Fruit fly (Drosophila melanogaster) whole organism, embryonic: Measurements from ENCODE around the gene CG13359.

Source experiments
- Atf3 ChIP-seq: fragments of 200-800 bp; sonication (Bioruptor generic); optimal IDR thresholded peaks from 3 replicates; lab custom pipeline; 2016; ENCODE audit warnings: missing biosample characterization, missing genetic modification characterization
- CG10267 ChIP-seq: fragments of 200-800 bp; sonication (Bioruptor generic); optimal IDR thresholded peaks from 2 replicates; lab custom pipeline; 2018; ENCODE audit warnings: missing biosample characterization, mild to moderate bottlenecking, missing genetic modification characterization, moderate library complexity
- CG10366 ChIP-seq: fragments of 200-800 bp; sonication (Bioruptor generic); IDR thresholded peaks from 2 replicates; pipeline ENCODE4 v1.3.6; 2022; ENCODE audit warnings: missing biosample characterization, missing genetic modification characterization
- CG10462 ChIP-seq: fragments of 200-800 bp; sonication (Bioruptor generic); optimal IDR thresholded peaks from 2 replicates; lab custom pipeline; 2016; ENCODE audit warnings: missing biosample characterization, missing genetic modification characterization
- CG12236 ChIP-seq: fragments of 200-800 bp; sonication (Bioruptor generic); optimal IDR thresholded peaks from 2 replicates; lab custom pipeline; 2016; ENCODE audit warnings: missing biosample characterization, missing genetic modification characterization
- CG1233 ChIP-seq: fragments of 200-800 bp; sonication (Bioruptor generic); optimal IDR thresholded peaks from 4 replicates; lab custom pipeline; 2018; ENCODE audit warnings: missing biosample characterization, mild to moderate bottlenecking, missing genetic modification characterization
- CG14441 ChIP-seq: fragments of 200-800 bp; sonication (Bioruptor generic); IDR thresholded peaks from 2 replicates; pipeline ENCODE4 v1.3.6; 2022; ENCODE audit warnings: missing biosample characterization, missing genetic modification characterization
- CG14710 ChIP-seq: fragments of 200-800 bp; sonication (Bioruptor generic); optimal IDR thresholded peaks from 3 replicates; lab custom pipeline; 2019; ENCODE audit warnings: missing biosample characterization, mild to moderate bottlenecking, missing genetic modification characterization, moderate library complexity
- CG17361 ChIP-seq: fragments of 200-800 bp; sonication (Bioruptor generic); IDR thresholded peaks from 3 replicates; pipeline ENCODE4 v1.3.6; 2022; ENCODE audit warnings: missing biosample characterization, missing genetic modification characterization
- CG17568 ChIP-seq: fragments of 200-800 bp; sonication (Bioruptor generic); optimal IDR thresholded peaks from 2 replicates; lab custom pipeline; 2018; ENCODE audit warnings: missing biosample characterization, mild to moderate bottlenecking, missing genetic modification characterization, moderate library complexity
- CG18599 ChIP-seq: fragments of 200-800 bp; sonication (Bioruptor generic); optimal IDR thresholded peaks from 3 replicates; lab custom pipeline; 2017; ENCODE audit warnings: missing biosample characterization, missing genetic modification characterization, mild to moderate bottlenecking, moderate library complexity, missing genetic modification reagents
- CG3726 ChIP-seq: fragments of 200-800 bp; sonication (Bioruptor generic); IDR thresholded peaks from 3 replicates; pipeline ENCODE4, ENCODE4 v1.3.6; 2022; ENCODE audit warnings: missing biosample characterization, missing genetic modification characterization
- CG4730 ChIP-seq: fragments of 200-800 bp; sonication (Bioruptor generic); IDR thresholded peaks from 2 replicates; pipeline ENCODE4 v1.3.6; 2022; ENCODE audit warnings: missing biosample characterization, missing genetic modification characterization
- CG6765 ChIP-seq: fragments of 200-800 bp; sonication (Bioruptor generic); optimal IDR thresholded peaks from 3 replicates; lab custom pipeline; 2017; ENCODE audit warnings: missing biosample characterization, mild to moderate bottlenecking, missing genetic modification characterization
- CG7745 ChIP-seq: fragments of 200-800 bp; sonication (Bioruptor generic); optimal IDR thresholded peaks from 2 replicates; lab custom pipeline; 2018; ENCODE audit warnings: missing biosample characterization, mild to moderate bottlenecking, missing genetic modification characterization, moderate library complexity
- CG8478 ChIP-seq: fragments of >200 bp; optimal IDR thresholded peaks from 2 replicates; lab custom pipeline; 2018
- CG9797 ChIP-seq: fragments of 200-800 bp; sonication (Bioruptor generic); optimal IDR thresholded peaks from 3 replicates; lab custom pipeline; 2018; ENCODE audit warnings: missing biosample characterization, mild to moderate bottlenecking, missing genetic modification characterization
- CHES-1-like ChIP-seq: fragments of 200-800 bp; sonication (Bioruptor generic); optimal IDR thresholded peaks from 2 replicates; lab custom pipeline; 2016; ENCODE audit warnings: missing biosample characterization, missing genetic modification characterization
- CrebB ChIP-seq: fragments of 200-800 bp; sonication (Bioruptor generic); optimal IDR thresholded peaks from 3 replicates; lab custom pipeline; 2018; ENCODE audit warnings: missing biosample characterization, mild to moderate bottlenecking, missing genetic modification characterization
- Dll ChIP-seq: fragments of 200-800 bp; sonication (Bioruptor generic); IDR thresholded peaks from 4 replicates; pipeline ENCODE4 v1.3.6; 2022; ENCODE audit warnings: missing biosample characterization, missing genetic modification characterization; ENCODE audit not compliant: partially characterized antibody
- Dp ChIP-seq: fragments of 200-800 bp; sonication (Bioruptor generic); optimal IDR thresholded peaks from 2 replicates; lab custom pipeline; 2018; ENCODE audit warnings: missing biosample characterization, mild to moderate bottlenecking, missing genetic modification characterization, moderate library complexity
- Gug ChIP-seq: fragments of 200-800 bp; sonication (Bioruptor generic); IDR thresholded peaks from 4 replicates; pipeline ENCODE4 v1.3.6; 2022; ENCODE audit warnings: missing biosample characterization, missing genetic modification characterization
- MBD-R2 ChIP-seq: fragments of 200-800 bp; sonication (Bioruptor generic); IDR thresholded peaks from 2 replicates; pipeline ENCODE4 v1.3.6; 2022; ENCODE audit warnings: missing biosample characterization, missing genetic modification characterization
- Mad ChIP-seq: fragments of 200-800 bp; sonication (Bioruptor generic); optimal IDR thresholded peaks from 2 replicates; lab custom pipeline; 2016; ENCODE audit warnings: missing biosample characterization, missing genetic modification characterization
- Mrtf ChIP-seq: fragments of 200-800 bp; sonication (Bioruptor generic); IDR thresholded peaks from 3 replicates; pipeline ENCODE4 v1.3.6; 2022; ENCODE audit warnings: missing biosample characterization, missing genetic modification characterization
- Myb ChIP-seq: fragments of 200-800 bp; sonication (Bioruptor generic); optimal IDR thresholded peaks from 2 replicates; lab custom pipeline; 2016; ENCODE audit warnings: missing biosample characterization, missing genetic modification characterization
- NC2β ChIP-seq: fragments of 200-800 bp; sonication (Bioruptor generic); optimal IDR thresholded peaks from 2 replicates; lab custom pipeline; 2016; ENCODE audit warnings: missing biosample characterization, missing genetic modification characterization
- Oaz ChIP-seq: fragments of 200-800 bp; sonication (Bioruptor generic); IDR thresholded peaks from 2 replicates; pipeline ENCODE4 v1.3.6; 2022; ENCODE audit warnings: missing biosample characterization, missing genetic modification characterization
- Opbp ChIP-seq: fragments of 200-800 bp; sonication (Bioruptor generic); IDR thresholded peaks from 3 replicates; pipeline ENCODE4 v1.3.6; 2022; ENCODE audit warnings: missing biosample characterization, missing genetic modification characterization; ENCODE audit not compliant: partially characterized antibody
- Sry-β ChIP-seq: fragments of 200-800 bp; sonication (Bioruptor generic); optimal IDR thresholded peaks from 2 replicates; lab custom pipeline; 2018; ENCODE audit warnings: missing biosample characterization, mild to moderate bottlenecking, missing genetic modification characterization, moderate library complexity
- aop ChIP-seq: fragments of 200-800 bp; sonication (Bioruptor generic); IDR thresholded peaks from 2 replicates; pipeline ENCODE4 v1.3.6; 2022; ENCODE audit warnings: missing biosample characterization, missing genetic modification characterization
- cg ChIP-seq: fragments of 200-800 bp; sonication (Bioruptor generic); optimal IDR thresholded peaks from 3 replicates; lab custom pipeline; 2019; ENCODE audit warnings: missing biosample characterization, mild to moderate bottlenecking, missing genetic modification characterization, moderate library complexity
- chinmo ChIP-seq: fragments of 200-800 bp; sonication (Bioruptor generic); IDR thresholded peaks from 4 replicates; pipeline ENCODE4 v1.3.6; 2022; ENCODE audit warnings: missing biosample characterization, missing genetic modification characterization; ENCODE audit not compliant: partially characterized antibody
- chm ChIP-seq: fragments of 200-800 bp; sonication (Bioruptor generic); IDR thresholded peaks from 2 replicates; pipeline ENCODE4 v1.3.6; 2022; ENCODE audit warnings: missing biosample characterization, missing genetic modification characterization
- ci ChIP-seq: fragments of 200-800 bp; sonication (Bioruptor generic); IDR thresholded peaks from 3 replicates; pipeline ENCODE4 v1.3.6; 2022; ENCODE audit warnings: missing biosample characterization, missing genetic modification characterization
- dati ChIP-seq: fragments of 200-800 bp; sonication (Bioruptor generic); IDR thresholded peaks from 2 replicates; pipeline ENCODE4 v1.3.6; 2022; ENCODE audit warnings: missing biosample characterization, missing genetic modification characterization
- dysf ChIP-seq: fragments of 200-800 bp; sonication (Bioruptor generic); IDR thresholded peaks from 3 replicates; pipeline ENCODE4 v1.3.6; 2022; ENCODE audit warnings: missing biosample characterization, missing genetic modification characterization
- emc ChIP-seq: fragments of 200-800 bp; sonication (Bioruptor generic); optimal IDR thresholded peaks from 2 replicates; lab custom pipeline; 2016; ENCODE audit warnings: missing biosample characterization, missing genetic modification characterization
- fd3F ChIP-seq: fragments of 200-800 bp; sonication (Bioruptor generic); optimal IDR thresholded peaks from 2 replicates; lab custom pipeline; 2018; ENCODE audit warnings: missing biosample characterization, mild to moderate bottlenecking, missing genetic modification characterization, moderate library complexity
- insv ChIP-seq, 2 experiments: fragments of 200-800 bp; sonication (Bioruptor generic); optimal IDR thresholded peaks; 3 replicates each; lab custom pipeline; 2016 to 2018; ENCODE audit warnings: missing biosample characterization in 2 of 2, missing genetic modification characterization in 2 of 2
- nerfin-2 ChIP-seq: fragments of 200-800 bp; sonication (Bioruptor generic); IDR thresholded peaks from 2 replicates; pipeline ENCODE4 v1.3.6; 2022; ENCODE audit warnings: missing biosample characterization, missing genetic modification characterization; ENCODE audit not compliant: partially characterized antibody
- oc ChIP-seq: fragments of 200-800 bp; sonication (Bioruptor generic); optimal IDR thresholded peaks from 2 replicates; lab custom pipeline; 2018; ENCODE audit warnings: missing biosample characterization, mild to moderate bottlenecking, missing genetic modification characterization, moderate library complexity
- otp ChIP-seq: fragments of 200-800 bp; sonication (Bioruptor generic); IDR thresholded peaks from 3 replicates; pipeline ENCODE4, ENCODE4 v1.3.6; 2022; ENCODE audit warnings: missing biosample characterization, missing genetic modification characterization
- peb ChIP-seq: fragments of 200-800 bp; sonication (Bioruptor generic); IDR thresholded peaks from 2 replicates; pipeline ENCODE4 v1.3.6; 2022; ENCODE audit warnings: missing biosample characterization, missing genetic modification characterization
- pzg ChIP-seq: fragments of 200-800 bp; sonication (Bioruptor generic); optimal IDR thresholded peaks from 3 replicates; lab custom pipeline; 2018; ENCODE audit warnings: missing biosample characterization, mild to moderate bottlenecking, missing genetic modification characterization, moderate library complexity
- sd ChIP-seq: fragments of 200-800 bp; sonication (Bioruptor generic); optimal IDR thresholded peaks from 3 replicates; lab custom pipeline; 2018; ENCODE audit warnings: missing biosample characterization, mild to moderate bottlenecking, missing genetic modification characterization, moderate library complexity
- shn ChIP-seq: fragments of 200-800 bp; sonication (Bioruptor generic); optimal IDR thresholded peaks from 3 replicates; lab custom pipeline; 2016; ENCODE audit warnings: missing biosample characterization, missing genetic modification characterization
- sim ChIP-seq: fragments of 200-800 bp; sonication (Bioruptor generic); IDR thresholded peaks from 2 replicates; pipeline ENCODE4 v1.3.6; 2022; ENCODE audit warnings: missing biosample characterization, missing genetic modification characterization
- slp2 ChIP-seq: fragments of 200-800 bp; sonication (Bioruptor generic); optimal IDR thresholded peaks from 2 replicates; lab custom pipeline; 2016; ENCODE audit warnings: missing biosample characterization, missing genetic modification characterization
- stwl ChIP-seq: fragments of 200-800 bp; sonication (Bioruptor generic); optimal IDR thresholded peaks from 3 replicates; lab custom pipeline; 2018; ENCODE audit warnings: missing biosample characterization, mild to moderate bottlenecking, missing genetic modification characterization, moderate library complexity
- tx ChIP-seq: fragments of 200-800 bp; sonication (Bioruptor generic); optimal IDR thresholded peaks from 2 replicates; lab custom pipeline; 2016; ENCODE audit warnings: missing biosample characterization, missing genetic modification characterization
- unc-4 ChIP-seq: fragments of 200-800 bp; sonication (Bioruptor generic); IDR thresholded peaks from 2 replicates; pipeline ENCODE4 v1.3.6; 2022; ENCODE audit warnings: missing biosample characterization, missing genetic modification characterization; ENCODE audit not compliant: partially characterized antibody

CG13359 gene

dm6 chrX:805907-806306, 2.6 kb upstream of the CG13359 start, which contains the start of gene Sec22 (continued):
- TF ChIP-seq CHES-1-like (GFP tag; lab: Kevin White, UChicago) = no peak
- peak; percentile 57 for TF ChIP-seq stwl (tag; lab: Kevin White, UChicago)
- no peak for TF ChIP-seq fd3F (GFP tag; lab: Kevin White, UChicago)
- no peak for TF ChIP-seq nerfin-2
- 0 out of 4 replicates have a peak, but pooled peaks have one; percentile 30 for TF ChIP-seq Dll (GFP tag; lab: Robert Waterston, UW)
- peak; percentile 17 for TF ChIP-seq Myb (GFP tag; lab: Kevin White, UChicago)
- TF ChIP-seq oc = no peak
- no peak for TF ChIP-seq chinmo (GFP tag; lab: Robert Waterston, UW)
- TF ChIP-seq sd (tag; lab: Kevin White, UChicago) = no peak
- TF ChIP-seq Mrtf = no peak
- no peak for TF ChIP-seq CG1233 (GFP tag; lab: Kevin White, UChicago)
- TF ChIP-seq CrebB = no peak
- TF ChIP-seq CG14441 = no peak
- no peak for TF ChIP-seq unc-4 (GFP tag; lab: Robert Waterston, UW)
- peak; percentile 59 for TF ChIP-seq pzg (GFP tag; lab: Kevin White, UChicago)
- no peak for TF ChIP-seq CG10462 (GFP tag; lab: Kevin White, UChicago)
- peak; percentile 40 for TF ChIP-seq CG14710 (tag; lab: Kevin White, UChicago)
- TF ChIP-seq CG12236 (GFP tag; lab: Kevin White, UChicago) = no peak
- no peak for TF ChIP-seq CG3726 (GFP tag; lab: Robert Waterston, UW)
- TF ChIP-seq CG18599 (GFP tag; lab: Kevin White, UChicago) = no peak
- TF ChIP-seq Opbp (GFP tag; lab: Robert Waterston, UW) = 0 out of 3 replicates have a peak, but pooled peaks have one; percentile 24
- no peak for TF ChIP-seq Atf3
- no peak for TF ChIP-seq CG4730 (GFP tag; lab: Robert Waterston, UW)
- peak; percentile 77 for TF ChIP-seq MBD-R2 (GFP tag; lab: Robert Waterston, UW)
- TF ChIP-seq sim (GFP tag; lab: Robert Waterston, UW) = no peak
- TF ChIP-seq CG10366 = no peak
- TF ChIP-seq CG17568 (GFP tag; lab: Kevin White, UChicago) = no peak
- no peak for TF ChIP-seq aop (GFP tag; lab: Robert Waterston, UW)
- TF ChIP-seq ci (GFP tag; lab: Robert Waterston, UW) = peak; percentile 31; the same call in 1 of the 3 replicates
- TF ChIP-seq cg (GFP tag; lab: Kevin White, UChicago) = no peak
- no peak for TF ChIP-seq tx (GFP tag; lab: Kevin White, UChicago)
- no peak for TF ChIP-seq Gug
- TF ChIP-seq Mad = no peak
- TF ChIP-seq otp (GFP tag; lab: Robert Waterston, UW) = no peak
- TF ChIP-seq emc = no peak
- no peak for TF ChIP-seq Oaz (GFP tag; lab: Robert Waterston, UW)
- TF ChIP-seq CG7745 (tag; lab: Kevin White, UChicago) = no peak
- peak; percentile 38 for TF ChIP-seq Dp
- TF ChIP-seq insv (GFP tag; optimal IDR thresholded peaks at IDR 0.05; lab: Kevin White, UChicago) = no peak
- TF ChIP-seq CG9797 (GFP tag; lab: Kevin White, UChicago) = peak; percentile 75
- TF ChIP-seq peb (GFP tag; lab: Robert Waterston, UW) = no peak
- TF ChIP-seq slp2 (GFP tag; lab: Kevin White, UChicago) = no peak
- no peak for TF ChIP-seq CG8478 (lab: Kevin White, UChicago)
- peak; percentile 27 for TF ChIP-seq CG10267 (tag; lab: Kevin White, UChicago)
- TF ChIP-seq CG17361 (GFP tag; lab: Robert Waterston, UW) = 0 out of 3 replicates have a peak, but pooled peaks have one; percentile 20
- no peak for TF ChIP-seq NC2β (GFP tag; lab: Kevin White, UChicago)
- no peak for TF ChIP-seq dati
- TF ChIP-seq Sry-β (GFP tag; lab: Kevin White, UChicago) = no peak
- TF ChIP-seq CG6765 = no peak
- TF ChIP-seq shn (GFP tag; lab: Kevin White, UChicago) = no peak
- TF ChIP-seq dysf (GFP tag; lab: Robert Waterston, UW) = no peak
- TF ChIP-seq chm = peak; percentile 30; the same call in 1 of the 2 replicates
